Worm (Caenorhabditis elegans): ENCODE results near the gene srbc-83.

DNA sequence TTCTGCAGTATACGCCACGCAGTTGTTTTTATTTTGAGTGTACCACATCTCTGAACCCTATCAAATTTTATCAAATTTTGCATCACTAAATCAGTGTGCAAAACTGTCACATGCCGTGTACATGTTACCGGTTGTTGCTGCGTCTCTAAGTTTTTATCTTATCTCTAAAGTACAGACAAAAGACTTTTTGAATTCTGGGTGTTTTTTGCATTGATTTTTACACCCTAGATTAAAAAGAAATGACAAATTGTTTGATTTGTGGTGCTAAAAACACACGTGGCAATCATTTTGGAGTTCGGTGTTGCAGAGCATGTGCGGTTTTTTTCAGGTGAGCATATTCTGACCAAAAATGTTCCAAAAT lies 45.1 kb downstream of the srbc-83 start, which contains the start of gene nhr-193:
- TF ChIP-seq unc-86 (tag; optimal IDR thresholded peaks at IDR 0.05) (no peak), unc-42 (tag; optimal IDR thresholded peaks at IDR 0.05) (no peak), ama-1 (optimal IDR thresholded peaks at IDR 0.05) (no peak), K09A11.1 (tag; optimal IDR thresholded peaks at IDR 0.05; ENCODE audit: insufficient read depth) (no peak)

Data from whole organism, late embryonic.